Fruit fly (Drosophila melanogaster): Measurements from ENCODE around the gene Ir94c.

- TF ChIP-seq CG1620 (GFP tag; optimal IDR thresholded peaks at IDR 0.05): no peak
- TF ChIP-seq ovo (GFP tag; optimal IDR thresholded peaks at IDR 0.05): no peak
- no peak for TF ChIP-seq Hr96 (GFP tag; optimal IDR thresholded peaks at IDR 0.05)
- TF ChIP-seq Clk (GFP tag; optimal IDR thresholded peaks at IDR 0.05): no peak
- TF ChIP-seq kay (GFP tag; ENCODE audit: borderline replicate concordance): no peak
- no peak for TF ChIP-seq bab1 (GFP tag; optimal IDR thresholded peaks at IDR 0.05)
- TF ChIP-seq cic (GFP tag; optimal IDR thresholded peaks at IDR 0.05): no peak
Observed at dm6 chr3R:22147426-22147825, 28.2 kb upstream of the Ir94c start.
